Worm (Caenorhabditis elegans) whole organism, L4 larva: ENCODE data around the gene flp-27.

Experiments
- F49E8.2 ChIP-seq: sonication (generic microtip); optimal IDR thresholded peaks from 2 replicates; lab custom pipeline; 2016; ENCODE audit warnings: missing compliant biosample characterization, mild to moderate bottlenecking, missing genetic modification characterization, borderline replicate concordance
- aha-1 ChIP-seq: fragments of 150-350 bp; peaks from one replicate; lab custom pipeline; 2014; ENCODE audit warnings: missing biosample characterization, missing genetic modification characterization
- ceh-82 ChIP-seq: sonication (generic microtip); optimal IDR thresholded peaks from 2 replicates; lab custom pipeline; 2017; ENCODE audit warnings: missing biosample characterization, missing genetic modification characterization
- egl-27 ChIP-seq: sonication (generic microtip); optimal IDR thresholded peaks from 3 replicates; lab custom pipeline; 2017; ENCODE audit warnings: missing biosample characterization, missing genetic modification reagents, missing genetic modification characterization
- fkh-10 ChIP-seq: fragments of 150-350 bp; optimal IDR thresholded peaks from 2 replicates; lab custom pipeline; 2014; ENCODE audit warnings: missing biosample characterization, missing genetic modification reagents, missing genetic modification characterization
- lir-3 ChIP-seq: sonication (generic microtip); optimal IDR thresholded peaks from 2 replicates; lab custom pipeline; 2016; ENCODE audit warnings: mild to moderate bottlenecking, missing genetic modification characterization, missing compliant biosample characterization
- snpc-4 ChIP-seq: fragments of 150-350 bp; optimal IDR thresholded peaks from 2 replicates; lab custom pipeline; 2014; ENCODE audit warnings: missing biosample characterization, missing genetic modification characterization
- tag-97 ChIP-seq: fragments of 200-800 bp; sonication (Bioruptor generic); IDR thresholded peaks from 2 replicates; pipeline ENCODE4 v1.3.6; 2022; ENCODE audit warnings: missing genetic modification characterization, missing compliant biosample characterization

DNA sequence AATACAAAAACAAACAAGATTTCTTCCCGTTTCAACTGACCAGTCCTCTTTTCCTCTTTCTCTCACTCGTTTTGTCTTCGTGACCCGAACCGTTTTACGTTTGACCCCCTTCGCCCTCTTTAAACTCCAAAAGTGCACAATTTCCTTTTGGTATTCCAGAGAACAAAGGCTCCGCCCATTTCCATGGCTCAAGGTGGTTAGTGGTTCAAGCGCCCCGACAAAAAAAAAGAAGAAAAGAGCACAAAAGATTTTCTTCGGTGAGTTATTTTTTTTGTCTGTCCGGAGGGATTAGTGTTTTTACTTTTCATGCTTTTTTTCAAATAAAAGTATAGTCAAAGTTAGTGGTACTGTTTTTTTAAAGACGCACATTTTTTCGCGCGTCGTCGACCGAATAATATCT is 26.7 kb downstream of the flp-27 start, which contains the start of gene osta-2:
- no peak for TF ChIP-seq snpc-4 (tag; lab: Kevin White, UChicago)
- peak; percentile 5 for TF ChIP-seq fkh-10 (GFP tag; lab: Kevin White, UChicago)
- no peak for TF ChIP-seq tag-97
- TF ChIP-seq aha-1 (tag; lab: Kevin White, UChicago): no peak
- TF ChIP-seq lir-3: no peak
- TF ChIP-seq ceh-82 (tag; lab: Kevin White, UChicago): no peak
- no peak for TF ChIP-seq F49E8.2 (tag; lab: Kevin White, UChicago)
- no peak for TF ChIP-seq egl-27 (tag; lab: Kevin White, UChicago)
